Worm (Caenorhabditis elegans): ENCODE results near the gene srx-3.

ce11 chrV:9035685-9036084 lies 30.3 kb downstream of the srx-3 start, which contains the start of gene srsx-34:
- no peak for TF ChIP-seq tbx-37 (GFP tag; conservative IDR thresholded peaks at IDR 0.05)
- no peak for TF ChIP-seq tbx-11 (GFP tag; IDR thresholded peaks at IDR 0.05)
- TF ChIP-seq ama-1 (optimal IDR thresholded peaks at IDR 0.05) = no peak
